Fruit fly (Drosophila melanogaster): Measurements from ENCODE around the gene Sap-r.

Gene Sap-r

DNA sequence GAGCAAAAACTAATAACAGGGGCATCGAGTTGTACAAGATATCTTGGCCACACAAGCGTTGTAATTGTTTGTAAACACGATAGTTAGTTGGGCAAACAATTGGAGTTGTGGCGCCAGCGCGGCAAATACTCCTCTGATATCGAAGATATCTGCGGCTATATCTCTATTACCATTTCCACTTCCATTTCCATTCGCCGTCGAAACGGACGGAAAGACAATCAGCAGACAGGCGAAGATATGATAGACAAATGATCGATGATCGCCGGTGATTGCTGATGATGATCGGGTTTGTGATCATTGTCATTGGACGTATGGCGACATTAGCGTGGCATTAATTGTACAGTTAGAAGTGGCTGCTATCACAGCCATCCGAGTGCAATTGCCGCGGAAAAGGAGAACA is 36.6 kb upstream of the Sap-r start:
- TF ChIP-seq Med (GFP tag) = peak; percentile 7
- TF ChIP-seq sens (GFP tag) = no peak
- TF ChIP-seq CG2712 (tag; optimal IDR thresholded peaks at IDR 0.05) = no peak
- no peak for TF ChIP-seq Sry-β (GFP tag; optimal IDR thresholded peaks at IDR 0.05)
- no peak for TF ChIP-seq Bgb (GFP tag; IDR thresholded peaks at IDR 0.05; ENCODE audit: partially characterized antibody)
- TF ChIP-seq lab (GFP tag; optimal IDR thresholded peaks at IDR 0.05) = peak; percentile 66
- no peak for TF ChIP-seq CG10267 (tag; optimal IDR thresholded peaks at IDR 0.05)
- no peak for TF ChIP-seq Sin3A (optimal IDR thresholded peaks at IDR 0.05)
- TF ChIP-seq cwo (GFP tag; optimal IDR thresholded peaks at IDR 0.05) = no peak
- peak; percentile 57 for TF ChIP-seq grn (GFP tag; optimal IDR thresholded peaks at IDR 0.05)
- TF ChIP-seq CG15514 (GFP tag; optimal IDR thresholded peaks at IDR 0.05) = no peak
- TF ChIP-seq CG15696 (tag; optimal IDR thresholded peaks at IDR 0.05) = peak; percentile 1
- no peak for TF ChIP-seq esg (GFP tag; conservative IDR thresholded peaks at IDR 0.05)
- no peak for TF ChIP-seq CG6689 (GFP tag; IDR thresholded peaks at IDR 0.05)
- TF ChIP-seq CG13894 (tag; optimal IDR thresholded peaks at IDR 0.05) = no peak
- TF ChIP-seq CG2129 (GFP tag; IDR thresholded peaks at IDR 0.05; ENCODE audit: partially characterized antibody) = no peak
- no peak for TF ChIP-seq NC2β (GFP tag; optimal IDR thresholded peaks at IDR 0.05)
- no peak for TF ChIP-seq her (GFP tag; optimal IDR thresholded peaks at IDR 0.05)
- no peak for TF ChIP-seq Kr (GFP tag; optimal IDR thresholded peaks at IDR 0.05)

- TF ChIP-seq GATAe (GFP tag; conservative IDR thresholded peaks at IDR 0.05) = 0 out of 2 replicates have a peak, but pooled peaks have one; percentile 12
- TF ChIP-seq CG10959 (GFP tag; IDR thresholded peaks at IDR 0.05) = no peak
- TF ChIP-seq CG10147 (GFP tag; optimal IDR thresholded peaks at IDR 0.05) = no peak
- TF ChIP-seq lab (GFP tag; optimal IDR thresholded peaks at IDR 0.05) = peak; percentile 79
- TF ChIP-seq CG10543 (GFP tag; optimal IDR thresholded peaks at IDR 0.05) = peak; percentile 17
- TF ChIP-seq exex (tag; optimal IDR thresholded peaks at IDR 0.05) = peak; percentile 85
- TF ChIP-seq sens (GFP tag) = peak; percentile 13
- TF ChIP-seq fd3F (GFP tag; optimal IDR thresholded peaks at IDR 0.05) = no peak
- peak; percentile 48 for TF ChIP-seq sug (tag; optimal IDR thresholded peaks at IDR 0.05)
Measured at dm6 chr3R:30923581-30923980, 34.7 kb upstream of the Sap-r start.

- TF ChIP-seq CG8388 (GFP tag; optimal IDR thresholded peaks at IDR 0.05) (no peak), twi (tag; optimal IDR thresholded peaks at IDR 0.05) (peak; percentile 59), lilli (GFP tag; optimal IDR thresholded peaks at IDR 0.05) (no peak), Pdp1 (GFP tag; optimal IDR thresholded peaks at IDR 0.05) (peak in 1 of 2 experiments; percentile 32), cad (GFP tag; optimal IDR thresholded peaks at IDR 0.05) (peak; percentile 9), stwl (tag; optimal IDR thresholded peaks at IDR 0.05) (no peak), pnt (GFP tag; optimal IDR thresholded peaks at IDR 0.05) (no peak), crol (GFP tag; IDR thresholded peaks at IDR 0.05) (peak; percentile 52; the same call in 1 of the 2 replicates), CG8290 (GFP tag; optimal IDR thresholded peaks at IDR 0.05) (no peak), CG8290 (tag; optimal IDR thresholded peaks at IDR 0.05) (no peak)
Measured at dm6 chr3R:30922414-30922813, 33.6 kb upstream of the Sap-r start.

DNA sequence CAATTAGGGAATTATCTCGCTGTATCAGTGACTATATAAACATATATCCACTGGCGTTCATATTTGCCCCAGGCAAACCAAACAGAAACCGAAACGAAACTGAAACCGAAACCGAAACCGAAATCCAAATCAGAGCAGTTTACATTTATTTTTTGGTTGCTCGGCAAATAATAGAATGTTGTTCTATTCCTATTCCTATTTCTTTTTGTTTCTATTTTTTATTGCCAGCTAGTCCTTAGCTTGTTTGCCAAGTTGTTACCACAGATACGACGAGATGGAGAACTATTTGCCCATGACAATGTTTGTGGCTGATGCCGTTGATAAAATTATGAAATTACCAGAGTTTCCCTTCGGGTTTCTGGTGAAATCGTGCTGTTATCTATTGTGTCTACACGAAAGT is 30.0 kb upstream of the Sap-r start:
- TF ChIP-seq amos (GFP tag; IDR thresholded peaks at IDR 0.05; ENCODE audit: partially characterized antibody) (no peak), CG17359 (tag; optimal IDR thresholded peaks at IDR 0.05) (peak; percentile 18), CG10366 (GFP tag; IDR thresholded peaks at IDR 0.05) (no peak), Doc3 (GFP tag; IDR thresholded peaks at IDR 0.05; ENCODE audit: partially characterized antibody) (no peak), z (GFP tag; IDR thresholded peaks at IDR 0.05) (no peak), CG15696 (tag; optimal IDR thresholded peaks at IDR 0.05) (peak; percentile 88), nerfin-1 (tag; optimal IDR thresholded peaks at IDR 0.05) (peak; percentile 25), MESR4 (GFP tag; optimal IDR thresholded peaks at IDR 0.05) (no peak), CG7556 (GFP tag; optimal IDR thresholded peaks at IDR 0.05) (peak; percentile 13), Ptx1 (GFP tag; IDR thresholded peaks at IDR 0.05) (no peak), row (GFP tag; IDR thresholded peaks at IDR 0.05) (no peak), exex (tag; optimal IDR thresholded peaks at IDR 0.05) (no peak), Ets65A (GFP tag) (no peak), H15 (GFP tag; IDR thresholded peaks at IDR 0.05) (no peak), tup (GFP tag; optimal IDR thresholded peaks at IDR 0.05) (no peak)
